Fruit fly (Drosophila melanogaster) whole organism, adult: ENCODE data around the gene mRpL21.

Experiments used
- CG11617 ChIP-seq: fragments of 200-800 bp; sonication (Bioruptor generic); optimal IDR thresholded peaks from 2 replicates; lab custom pipeline; 2017; ENCODE audit warnings: mild to moderate bottlenecking, missing biosample characterization, missing genetic modification reagents, missing genetic modification characterization
- CG12768 ChIP-seq: fragments of 200-800 bp; sonication (Bioruptor generic); optimal IDR thresholded peaks from 2 replicates; lab custom pipeline; 2017; ENCODE audit warnings: missing biosample characterization, missing genetic modification characterization, mild to moderate bottlenecking, moderate library complexity, missing genetic modification reagents
- CG14711 ChIP-seq: fragments of 200-800 bp; sonication (Bioruptor generic); optimal IDR thresholded peaks from 2 replicates; lab custom pipeline; 2018; ENCODE audit warnings: missing biosample characterization, mild to moderate bottlenecking, missing genetic modification characterization, moderate library complexity
- CG1620 ChIP-seq: fragments of 200-800 bp; sonication (Bioruptor generic); optimal IDR thresholded peaks from 2 replicates; lab custom pipeline; 2016; ENCODE audit warnings: missing biosample characterization, missing genetic modification characterization
- CG33017 ChIP-seq: fragments of 200-800 bp; sonication (Bioruptor generic); optimal IDR thresholded peaks from 2 replicates; lab custom pipeline; 2018; ENCODE audit warnings: missing biosample characterization, mild to moderate bottlenecking, missing genetic modification characterization, moderate library complexity
- CG5204 ChIP-seq: fragments of 200-800 bp; sonication (Bioruptor generic); optimal IDR thresholded peaks from 2 replicates; lab custom pipeline; 2016; ENCODE audit warnings: missing biosample characterization, missing genetic modification characterization
- CG7045 ChIP-seq: fragments of 200-800 bp; sonication (Bioruptor generic); optimal IDR thresholded peaks from 2 replicates; lab custom pipeline; 2017; ENCODE audit warnings: missing biosample characterization, mild to moderate bottlenecking, missing genetic modification characterization
- CG7101 ChIP-seq: fragments of 200-800 bp; sonication (Bioruptor generic); optimal IDR thresholded peaks from 2 replicates; lab custom pipeline; 2018; ENCODE audit warnings: missing biosample characterization, mild to moderate bottlenecking, missing genetic modification characterization, moderate library complexity
- Clk ChIP-seq: fragments of 200-800 bp; sonication (Bioruptor generic); optimal IDR thresholded peaks from 2 replicates; lab custom pipeline; 2017; ENCODE audit warnings: missing biosample characterization, missing genetic modification characterization
- Crg-1 ChIP-seq: fragments of 200-800 bp; sonication (Bioruptor generic); optimal IDR thresholded peaks from 2 replicates; lab custom pipeline; 2016; ENCODE audit warnings: missing biosample characterization, missing genetic modification characterization
- Hr96 ChIP-seq: fragments of 200-800 bp; sonication (Bioruptor generic); optimal IDR thresholded peaks from 2 replicates; lab custom pipeline; 2016; ENCODE audit warnings: missing biosample characterization, missing genetic modification characterization
- Mnt ChIP-seq: fragments of 200-800 bp; sonication (Bioruptor generic); optimal IDR thresholded peaks from 2 replicates; lab custom pipeline; 2016; ENCODE audit warnings: missing biosample characterization, mild to moderate bottlenecking, missing genetic modification characterization
- bab1 ChIP-seq: fragments of 200-800 bp; sonication (Bioruptor generic); optimal IDR thresholded peaks from 3 replicates; lab custom pipeline; 2019; ENCODE audit warnings: missing biosample characterization, mild to moderate bottlenecking, missing genetic modification characterization, moderate library complexity
- cic ChIP-seq: fragments of 200-800 bp; sonication (Bioruptor generic); optimal IDR thresholded peaks from 2 replicates; lab custom pipeline; 2017; ENCODE audit warnings: missing biosample characterization, mild to moderate bottlenecking, missing genetic modification characterization, moderate library complexity
- cnc ChIP-seq, 2 experiments: fragments of >200 bp; optimal IDR thresholded peaks; 2 replicates each; lab custom pipeline; 2017
- kay ChIP-seq: fragments of 200-800 bp; sonication (Bioruptor generic); peaks from one replicate; lab custom pipeline; 2016; ENCODE audit warnings: missing biosample characterization, missing genetic modification characterization, borderline replicate concordance
- ovo ChIP-seq: fragments of 200-800 bp; sonication (Bioruptor generic); optimal IDR thresholded peaks from 2 replicates; lab custom pipeline; 2016; ENCODE audit warnings: missing biosample characterization, missing genetic modification characterization
- pad ChIP-seq: fragments of 200-800 bp; sonication (Bioruptor generic); optimal IDR thresholded peaks from 3 replicates; lab custom pipeline; 2017; ENCODE audit warnings: missing biosample characterization, missing genetic modification characterization, mild to moderate bottlenecking, moderate library complexity, missing genetic modification reagents
- tj ChIP-seq: fragments of 200-800 bp; sonication (Bioruptor generic); optimal IDR thresholded peaks from 3 replicates; lab custom pipeline; 2017; ENCODE audit warnings: missing biosample characterization, mild to moderate bottlenecking, missing genetic modification characterization, moderate library complexity
- toe ChIP-seq: fragments of 200-800 bp; sonication (Bioruptor generic); optimal IDR thresholded peaks from 2 replicates; lab custom pipeline; 2016; ENCODE audit warnings: missing biosample characterization, missing genetic modification characterization

mRpL21 gene

DNA sequence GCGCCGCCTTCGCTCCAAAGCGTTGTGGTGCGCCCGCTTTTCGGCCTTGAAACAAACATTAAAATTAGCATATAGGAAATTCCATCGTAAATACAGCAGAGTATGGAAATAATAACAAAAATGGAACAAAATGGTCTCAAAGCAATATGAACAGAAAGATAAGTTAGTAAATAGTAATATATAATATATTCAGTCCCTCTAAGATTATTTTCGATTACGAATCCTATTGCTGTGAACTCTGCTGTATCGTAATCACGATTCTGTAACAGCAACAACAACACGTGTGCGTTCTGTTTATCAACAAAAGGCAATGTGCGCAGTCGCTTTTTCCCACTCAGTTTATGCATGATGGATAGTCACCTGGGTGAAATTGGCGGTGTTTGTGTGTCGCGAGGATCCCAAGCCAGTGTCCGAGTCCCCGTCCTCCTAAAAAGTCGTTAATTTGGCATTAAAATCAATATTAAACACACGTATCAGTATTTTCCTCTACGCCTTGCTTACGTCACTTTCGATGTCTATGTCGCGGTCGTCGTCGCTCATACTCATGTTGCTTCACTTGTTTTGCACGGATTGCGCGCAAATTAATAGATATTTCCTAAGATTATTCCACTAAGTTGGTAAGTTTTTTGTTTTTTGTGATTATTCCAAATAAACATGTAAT lies 8.7 kb upstream of the mRpL21 start, which contains the start of the genes CG42374 and Mettl5:
TSS of gene CG42374 (plus strand) at position 287 of the 661 bp plus-strand sequence.
TSS of gene Mettl5 (plus strand) at position 287 of the 661 bp plus-strand sequence.
- no peak for TF ChIP-seq CG11617 (GFP tag; lab: Kevin White, UChicago)
- TF ChIP-seq Mnt (GFP tag; lab: Kevin White, UChicago), result peak; percentile 92
- peak; percentile 1 for TF ChIP-seq CG7045 (GFP tag; lab: Kevin White, UChicago)
- no peak for TF ChIP-seq Hr96 (GFP tag; lab: Kevin White, UChicago)

DNA sequence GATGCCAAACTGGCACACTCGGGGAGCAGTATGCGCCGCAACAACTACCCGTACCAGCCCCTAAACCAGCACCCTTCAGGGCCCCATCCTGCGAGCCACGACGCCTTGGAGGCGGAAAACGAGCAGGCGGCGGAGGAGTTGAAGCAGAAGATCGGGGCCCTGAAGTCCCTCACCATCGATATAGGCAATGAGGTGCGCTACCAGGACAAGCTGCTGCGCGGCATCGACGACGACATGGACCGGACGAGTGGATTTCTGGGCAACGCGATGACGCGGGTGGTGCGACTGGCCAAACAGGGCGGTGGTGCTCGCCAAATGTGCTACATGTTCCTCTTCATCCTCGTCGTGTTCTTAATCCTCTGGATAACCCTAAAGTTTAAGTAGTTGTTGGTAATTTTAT lies 6.9 kb upstream of the mRpL21 start:
- TF ChIP-seq kay (GFP tag; lab: Kevin White, UChicago) (no peak), Crg-1 (GFP tag; lab: Kevin White, UChicago) (no peak), CG1620 (GFP tag; lab: Kevin White, UChicago) (no peak), ovo (GFP tag; lab: Kevin White, UChicago) (no peak), CG33017 (tag; lab: Kevin White, UChicago) (no peak)

DNA sequence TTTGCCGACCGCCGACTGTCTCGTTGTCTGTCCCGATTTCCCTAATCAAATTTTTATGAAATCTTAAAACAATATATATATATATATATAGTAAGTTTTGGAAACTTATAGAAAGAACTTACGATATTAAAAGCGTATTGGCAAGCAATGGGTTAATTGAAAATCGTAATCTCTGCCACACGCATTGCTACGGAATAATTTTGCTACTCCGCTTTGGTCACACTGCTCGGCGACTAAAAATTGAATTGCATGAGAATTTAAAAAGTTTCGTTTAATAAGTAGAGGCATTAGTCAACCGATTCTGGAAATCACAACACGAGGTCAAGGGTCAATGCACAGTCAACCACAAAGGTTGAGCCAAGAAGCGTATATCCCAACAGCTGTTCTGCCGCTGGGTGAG lies 6.4 kb upstream of the mRpL21 start, which contains the start of gene Bet1:
TSS of gene Bet1 (plus strand) at position 182 of the 400 bp plus-strand sequence.
- TF ChIP-seq Crg-1 (GFP tag; lab: Kevin White, UChicago) (no peak), bab1 (GFP tag; lab: Kevin White, UChicago) (no peak), CG33017 (tag; lab: Kevin White, UChicago) (no peak), CG7045 (GFP tag; lab: Kevin White, UChicago) (no peak), CG12768 (GFP tag; lab: Kevin White, UChicago) (no peak)

DNA sequence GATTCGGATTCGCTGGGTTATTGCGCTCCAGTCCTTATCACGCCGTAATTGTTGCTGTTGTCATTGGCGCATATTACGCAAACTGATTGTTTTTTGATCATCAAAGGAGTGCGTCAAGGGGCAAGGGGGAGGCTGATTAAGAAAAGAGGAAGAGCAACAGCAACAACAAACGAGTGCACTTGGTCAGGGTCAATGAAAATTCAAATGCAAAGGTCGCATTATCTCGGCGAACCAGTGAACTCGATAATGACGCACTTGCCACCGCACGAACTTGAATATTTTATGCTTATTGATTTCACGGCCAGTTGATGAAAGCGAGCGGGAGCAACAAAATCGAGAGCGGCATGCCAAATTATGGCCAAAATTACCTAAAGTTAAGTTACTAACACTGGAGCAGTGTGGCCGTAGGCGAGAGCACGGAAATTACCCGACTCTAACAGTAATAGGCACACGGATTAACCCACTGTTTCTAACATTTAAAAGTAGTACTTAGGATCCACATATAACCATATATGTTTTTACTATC lies 5.5 kb upstream of the mRpL21 start, which contains the start of gene nes:
TSS of gene nes (minus strand) at position 402 of the 526 bp plus-strand sequence.
- no peak for TF ChIP-seq toe (GFP tag; lab: Kevin White, UChicago)
- peak; percentile 45 for TF ChIP-seq CG12768 (GFP tag; lab: Kevin White, UChicago)
- TF ChIP-seq ovo (GFP tag; lab: Kevin White, UChicago), result no peak
- TF ChIP-seq Mnt (GFP tag; lab: Kevin White, UChicago), result peak; percentile 72
- TF ChIP-seq tj, result peak; percentile 48
- TF ChIP-seq CG33017 (tag; lab: Kevin White, UChicago), result no peak
- peak; percentile 8 for TF ChIP-seq CG14711 (tag; lab: Kevin White, UChicago)
- TF ChIP-seq CG5204 (GFP tag; lab: Kevin White, UChicago), result no peak
- TF ChIP-seq Hr96 (GFP tag; lab: Kevin White, UChicago), result peak; percentile 29
- no peak for TF ChIP-seq Crg-1 (GFP tag; lab: Kevin White, UChicago)
- TF ChIP-seq cic (GFP tag; lab: Kevin White, UChicago), result peak; percentile 92
- no peak for TF ChIP-seq CG1620 (GFP tag; lab: Kevin White, UChicago)
- TF ChIP-seq kay (GFP tag; lab: Kevin White, UChicago), result no peak
- TF ChIP-seq CG11617 (GFP tag; lab: Kevin White, UChicago), result no peak
- TF ChIP-seq cnc (optimal IDR thresholded peaks at IDR 0.05; lab: Kevin White, UChicago), result no peak
- peak; percentile 26 for TF ChIP-seq bab1 (GFP tag; lab: Kevin White, UChicago)
- TF ChIP-seq CG7045 (GFP tag; lab: Kevin White, UChicago), result peak; percentile 11
- TF ChIP-seq pad (GFP tag; lab: Kevin White, UChicago), result no peak
- no peak for TF ChIP-seq Clk (GFP tag; lab: Kevin White, UChicago)
- TF ChIP-seq CG7101, result no peak

DNA sequence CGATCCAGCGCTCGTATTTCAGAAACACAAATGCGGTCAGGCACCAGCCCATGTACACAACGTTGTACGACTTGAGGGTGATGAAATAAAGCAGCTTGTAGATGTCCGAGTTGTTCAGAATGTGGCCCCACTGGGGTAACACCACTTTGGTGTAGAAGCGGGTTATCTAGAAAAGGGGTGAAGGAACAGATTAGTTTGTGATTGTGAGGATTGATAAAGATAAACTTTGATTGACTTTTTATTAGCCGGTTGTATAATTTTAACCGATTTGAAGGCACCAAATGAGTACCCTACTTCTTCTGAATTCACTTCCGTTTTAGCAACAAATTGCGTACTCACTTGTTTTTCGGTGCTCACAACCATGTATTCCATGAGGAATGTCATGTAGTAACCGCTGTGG lies 3.3 kb upstream of the mRpL21 start:
- TF ChIP-seq pad (GFP tag; lab: Kevin White, UChicago) (no peak), cic (GFP tag; lab: Kevin White, UChicago) (peak; percentile 6)

DNA sequence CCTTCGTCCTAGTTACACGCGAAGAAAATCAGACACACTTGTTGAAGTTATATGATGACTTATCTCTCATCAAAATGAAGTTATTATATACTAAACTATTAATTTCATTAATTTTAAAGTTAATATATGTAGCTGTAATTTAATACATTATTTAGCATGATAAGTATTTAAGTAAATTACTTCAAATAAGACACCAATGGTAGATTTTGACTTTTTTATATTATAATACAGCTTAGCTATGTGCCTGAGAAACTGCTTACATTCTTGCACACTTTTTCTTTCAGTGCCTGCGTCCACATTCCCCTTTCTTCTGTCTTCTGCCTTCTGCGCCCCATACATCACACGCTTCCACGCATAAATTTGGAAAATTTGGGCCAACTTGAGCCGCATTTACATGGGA lies 3.2 kb downstream of the mRpL21 start:
- TF ChIP-seq CG1620 (GFP tag; lab: Kevin White, UChicago), result no peak
- no peak for TF ChIP-seq toe (GFP tag; lab: Kevin White, UChicago)
- TF ChIP-seq CG14711 (tag; lab: Kevin White, UChicago), result no peak
- TF ChIP-seq Clk (GFP tag; lab: Kevin White, UChicago), result no peak
- TF ChIP-seq ovo (GFP tag; lab: Kevin White, UChicago), result no peak
- TF ChIP-seq kay (GFP tag; lab: Kevin White, UChicago), result no peak
- TF ChIP-seq Hr96 (GFP tag; lab: Kevin White, UChicago), result no peak
- TF ChIP-seq CG5204 (GFP tag; lab: Kevin White, UChicago), result no peak
- TF ChIP-seq tj, result no peak
- no peak for TF ChIP-seq CG12768 (GFP tag; lab: Kevin White, UChicago)
- no peak for TF ChIP-seq Mnt (GFP tag; lab: Kevin White, UChicago)

DNA sequence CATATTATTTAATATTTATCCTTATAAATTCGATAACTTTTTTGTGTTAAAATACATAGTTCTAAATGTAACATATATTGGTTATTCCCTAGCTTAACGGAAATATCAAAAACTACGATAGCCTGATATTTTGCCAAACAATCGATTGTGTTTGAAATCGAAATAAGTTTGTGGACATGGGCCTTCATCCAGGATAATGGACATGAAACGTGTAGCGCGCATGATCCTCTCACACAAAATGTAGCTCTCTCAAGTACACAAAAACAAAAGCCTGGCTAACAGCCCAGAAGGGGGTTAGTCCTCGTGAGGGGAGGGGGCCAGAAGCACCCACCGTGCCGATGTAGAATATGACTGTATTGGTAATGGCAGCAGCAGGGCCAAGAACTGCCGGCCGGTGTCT lies 17.1 kb downstream of the mRpL21 start:
- TF ChIP-seq toe (GFP tag; lab: Kevin White, UChicago) (no peak), CG7101 (no peak), CG33017 (tag; lab: Kevin White, UChicago) (no peak), ovo (GFP tag; lab: Kevin White, UChicago) (no peak), CG12768 (GFP tag; lab: Kevin White, UChicago) (no peak), CG5204 (GFP tag; lab: Kevin White, UChicago) (no peak), Mnt (GFP tag; lab: Kevin White, UChicago) (no peak), kay (GFP tag; lab: Kevin White, UChicago) (no peak), CG14711 (tag; lab: Kevin White, UChicago) (no peak), cic (GFP tag; lab: Kevin White, UChicago) (no peak), bab1 (GFP tag; lab: Kevin White, UChicago) (no peak), Clk (GFP tag; lab: Kevin White, UChicago) (no peak), pad (GFP tag; lab: Kevin White, UChicago) (no peak), Hr96 (GFP tag; lab: Kevin White, UChicago) (no peak), Crg-1 (GFP tag; lab: Kevin White, UChicago) (no peak), CG7045 (GFP tag; lab: Kevin White, UChicago) (no peak), CG11617 (GFP tag; lab: Kevin White, UChicago) (no peak), cnc (optimal IDR thresholded peaks at IDR 0.05; lab: Kevin White, UChicago) (no peak)
